Fruit fly (Drosophila melanogaster) whole organism, embryonic: ENCODE data around the gene CG12477.

ENCODE experiments used
- CG10462 ChIP-seq: fragments of 200-800 bp; sonication (Bioruptor generic); optimal IDR thresholded peaks from 2 replicates; lab custom pipeline; 2016; ENCODE audit warnings: missing biosample characterization, missing genetic modification characterization
- CG10543 ChIP-seq: fragments of 200-800 bp; sonication (Bioruptor generic); optimal IDR thresholded peaks from 3 replicates; lab custom pipeline; 2017; ENCODE audit warnings: missing biosample characterization, mild to moderate bottlenecking, missing genetic modification characterization, moderate library complexity
- CG10654 ChIP-seq: fragments of 200-800 bp; sonication (Bioruptor generic); optimal IDR thresholded peaks from 2 replicates; lab custom pipeline; 2016; ENCODE audit warnings: missing biosample characterization, missing genetic modification characterization
- CG11398 ChIP-seq: fragments of 200-800 bp; sonication (Bioruptor generic); optimal IDR thresholded peaks from 2 replicates; lab custom pipeline; 2016; ENCODE audit warnings: missing biosample characterization, missing genetic modification characterization
- CG13123 ChIP-seq: fragments of 200-800 bp; sonication (Bioruptor generic); optimal IDR thresholded peaks from 2 replicates; lab custom pipeline; 2016; ENCODE audit warnings: missing biosample characterization, missing genetic modification characterization
- CG13287 ChIP-seq: fragments of 200-800 bp; sonication (Bioruptor generic); IDR thresholded peaks from 2 replicates; pipeline ENCODE4 v1.3.6; 2022; ENCODE audit warnings: missing biosample characterization, missing genetic modification characterization; ENCODE audit not compliant: partially characterized antibody
- CG13775 ChIP-seq: fragments of 200-800 bp; sonication (Bioruptor generic); optimal IDR thresholded peaks from 3 replicates; lab custom pipeline; 2017; ENCODE audit warnings: missing biosample characterization, mild to moderate bottlenecking, missing genetic modification characterization
- CG14965 ChIP-seq: fragments of 200-800 bp; sonication (Bioruptor generic); optimal IDR thresholded peaks from 2 replicates; lab custom pipeline; 2016; ENCODE audit warnings: missing biosample characterization, missing genetic modification characterization, borderline replicate concordance
- CG1602 ChIP-seq: fragments of 200-800 bp; sonication (Bioruptor generic); optimal IDR thresholded peaks from 3 replicates; lab custom pipeline; 2016; ENCODE audit warnings: missing biosample characterization, missing genetic modification characterization
- CG17359 ChIP-seq: fragments of 200-800 bp; sonication (Bioruptor generic); optimal IDR thresholded peaks from 3 replicates; lab custom pipeline; 2018; ENCODE audit warnings: missing biosample characterization, mild to moderate bottlenecking, missing genetic modification characterization, moderate library complexity
- CG17361 ChIP-seq: fragments of 200-800 bp; sonication (Bioruptor generic); IDR thresholded peaks from 3 replicates; pipeline ENCODE4 v1.3.6; 2022; ENCODE audit warnings: missing biosample characterization, missing genetic modification characterization
- CG17829 ChIP-seq: fragments of 200-800 bp; optimal IDR thresholded peaks from 2 replicates; lab custom pipeline; 2019; ENCODE audit warnings: missing biosample characterization, mild to moderate bottlenecking, missing genetic modification characterization, moderate library complexity
- CG2678 ChIP-seq: fragments of 200-800 bp; sonication (Bioruptor generic); optimal IDR thresholded peaks from 3 replicates; lab custom pipeline; 2019; ENCODE audit warnings: missing biosample characterization, mild to moderate bottlenecking, missing genetic modification characterization, moderate library complexity
- CG3407 ChIP-seq: fragments of 200-800 bp; sonication (Bioruptor generic); optimal IDR thresholded peaks from 2 replicates; lab custom pipeline; 2018; ENCODE audit warnings: missing biosample characterization, mild to moderate bottlenecking, missing genetic modification characterization
- CG34422 ChIP-seq: fragments of 200-800 bp; sonication (Bioruptor generic); IDR thresholded peaks from 3 replicates; pipeline ENCODE4 v1.3.6; 2022; ENCODE audit warnings: missing biosample characterization, missing genetic modification characterization
- CG4424 ChIP-seq: fragments of 200-800 bp; sonication (Bioruptor generic); optimal IDR thresholded peaks from 3 replicates; lab custom pipeline; 2016; ENCODE audit warnings: missing biosample characterization, missing genetic modification characterization
- CG4820 ChIP-seq: fragments of 200-800 bp; sonication (Bioruptor generic); optimal IDR thresholded peaks from 3 replicates; lab custom pipeline; 2016; ENCODE audit warnings: missing biosample characterization, missing genetic modification characterization
- CG6689 ChIP-seq: fragments of 200-800 bp; sonication (Bioruptor generic); IDR thresholded peaks from 2 replicates; pipeline ENCODE4 v1.3.6; 2022; ENCODE audit warnings: missing biosample characterization, missing genetic modification characterization
- CG6854 ChIP-seq: fragments of 200-800 bp; sonication (Bioruptor generic); optimal IDR thresholded peaks from 3 replicates; lab custom pipeline; 2017; ENCODE audit warnings: missing biosample characterization, mild to moderate bottlenecking, missing genetic modification characterization
- CG9932 ChIP-seq: fragments of 200-800 bp; sonication (Bioruptor generic); IDR thresholded peaks from 2 replicates; pipeline ENCODE4 v1.3.6; 2022; ENCODE audit warnings: missing biosample characterization, missing genetic modification characterization
- CrebB ChIP-seq: fragments of 200-800 bp; sonication (Bioruptor generic); optimal IDR thresholded peaks from 3 replicates; lab custom pipeline; 2018; ENCODE audit warnings: missing biosample characterization, mild to moderate bottlenecking, missing genetic modification characterization
- Doc3 ChIP-seq: fragments of 200-800 bp; sonication (Bioruptor generic); IDR thresholded peaks from 3 replicates; pipeline ENCODE4 v1.3.6; 2022; ENCODE audit warnings: missing biosample characterization, missing genetic modification characterization; ENCODE audit not compliant: partially characterized antibody
- Drgx ChIP-seq: fragments of 200-800 bp; sonication (Bioruptor generic); IDR thresholded peaks from 2 replicates; pipeline ENCODE4 v1.3.6; 2022; ENCODE audit warnings: missing biosample characterization, missing genetic modification characterization
- E2f2 ChIP-seq: fragments of 200-800 bp; sonication (Bioruptor generic); IDR thresholded peaks from 2 replicates; pipeline ENCODE4 v1.3.6; 2022; ENCODE audit warnings: missing biosample characterization, missing genetic modification characterization
- Eip74EF ChIP-seq, 2 experiments: fragments of 200-800 bp in 1 of 2; fragments of >200 bp in 1 of 2; sonication (Bioruptor generic) in 1 of 2; optimal IDR thresholded peaks; 2 replicates each; lab custom pipeline; 2017 to 2019; ENCODE audit warnings: missing biosample characterization in 2 of 2, missing genetic modification characterization in 2 of 2, mild to moderate bottlenecking in 1 of 2, moderate library complexity in 1 of 2
- Ets65A ChIP-seq: fragments of 200-800 bp; sonication (Bioruptor generic); peaks from one replicate; lab custom pipeline; 2016; ENCODE audit warnings: missing biosample characterization, missing genetic modification characterization
- Fer2 ChIP-seq: fragments of 200-800 bp; sonication (Bioruptor generic); optimal IDR thresholded peaks from 2 replicates; lab custom pipeline; 2018; ENCODE audit warnings: missing biosample characterization, mild to moderate bottlenecking, missing genetic modification characterization, moderate library complexity
- HLHmδ ChIP-seq: fragments of 200-800 bp; sonication (Bioruptor generic); optimal IDR thresholded peaks from 2 replicates; lab custom pipeline; 2018; ENCODE audit warnings: missing biosample characterization, mild to moderate bottlenecking, missing genetic modification characterization, moderate library complexity
- Oaz ChIP-seq: fragments of 200-800 bp; sonication (Bioruptor generic); IDR thresholded peaks from 2 replicates; pipeline ENCODE4 v1.3.6; 2022; ENCODE audit warnings: missing biosample characterization, missing genetic modification characterization
- Opbp ChIP-seq: fragments of 200-800 bp; sonication (Bioruptor generic); IDR thresholded peaks from 3 replicates; pipeline ENCODE4 v1.3.6; 2022; ENCODE audit warnings: missing biosample characterization, missing genetic modification characterization; ENCODE audit not compliant: partially characterized antibody
- Ptx1 ChIP-seq: fragments of 200-800 bp; sonication (Bioruptor generic); IDR thresholded peaks from 2 replicates; pipeline ENCODE4 v1.3.6; 2022; ENCODE audit warnings: missing biosample characterization, missing genetic modification characterization
- Sin3A ChIP-seq: fragments of >200 bp; optimal IDR thresholded peaks from 2 replicates; lab custom pipeline; 2018
- btn ChIP-seq: fragments of 200-800 bp; sonication (Bioruptor generic); optimal IDR thresholded peaks from 2 replicates; lab custom pipeline; 2016; ENCODE audit warnings: missing biosample characterization, missing genetic modification characterization
- cato ChIP-seq: fragments of 200-800 bp; sonication (Bioruptor generic); optimal IDR thresholded peaks from 2 replicates; lab custom pipeline; 2016; ENCODE audit warnings: missing biosample characterization, missing genetic modification characterization, borderline replicate concordance
- cg ChIP-seq: fragments of 200-800 bp; sonication (Bioruptor generic); optimal IDR thresholded peaks from 3 replicates; lab custom pipeline; 2019; ENCODE audit warnings: missing biosample characterization, mild to moderate bottlenecking, missing genetic modification characterization, moderate library complexity
- chn ChIP-seq: fragments of 200-800 bp; sonication (Bioruptor generic); optimal IDR thresholded peaks from 2 replicates; lab custom pipeline; 2016; ENCODE audit warnings: missing biosample characterization, missing genetic modification characterization
- corto ChIP-seq: fragments of 200-800 bp; sonication (Bioruptor generic); optimal IDR thresholded peaks from 2 replicates; lab custom pipeline; 2016; ENCODE audit warnings: missing biosample characterization, mild to moderate bottlenecking, missing genetic modification characterization, moderate library complexity
- danr ChIP-seq: fragments of 200-800 bp; sonication (Bioruptor generic); IDR thresholded peaks from 2 replicates; pipeline ENCODE4 v1.3.6; 2022; ENCODE audit warnings: missing biosample characterization, missing genetic modification characterization
- ewg ChIP-seq: fragments of 200-800 bp; sonication (Bioruptor generic); optimal IDR thresholded peaks from 3 replicates; lab custom pipeline; 2017; ENCODE audit warnings: mild to moderate bottlenecking, missing biosample characterization, missing genetic modification reagents, missing genetic modification characterization
- eyg ChIP-seq: fragments of 200-800 bp; sonication (Bioruptor generic); optimal IDR thresholded peaks from 3 replicates; lab custom pipeline; 2016; ENCODE audit warnings: missing biosample characterization, missing genetic modification characterization
- h ChIP-seq: fragments of >200 bp; optimal IDR thresholded peaks from 2 replicates; lab custom pipeline; 2017
- hth ChIP-seq: fragments of >200 bp; optimal IDR thresholded peaks from 2 replicates; lab custom pipeline; 2017; ENCODE audit warnings: inconsistent platforms
- kni ChIP-seq: fragments of 200-800 bp; sonication (Bioruptor generic); optimal IDR thresholded peaks from 3 replicates; lab custom pipeline; 2017; ENCODE audit warnings: mild to moderate bottlenecking, missing biosample characterization, missing genetic modification reagents, missing genetic modification characterization
- p53 ChIP-seq: fragments of 200-800 bp; sonication (Bioruptor generic); optimal IDR thresholded peaks from 2 replicates; lab custom pipeline; 2016; ENCODE audit warnings: missing biosample characterization, missing genetic modification characterization
- repo ChIP-seq: fragments of 200-800 bp; sonication (Bioruptor generic); optimal IDR thresholded peaks from 2 replicates; lab custom pipeline; 2016; ENCODE audit warnings: missing biosample characterization, missing genetic modification characterization
- sr ChIP-seq: fragments of 200-800 bp; sonication (Bioruptor generic); IDR thresholded peaks from 3 replicates; pipeline ENCODE4 v1.3.6; 2022; ENCODE audit warnings: missing biosample characterization, missing genetic modification characterization
- twi ChIP-seq: fragments of 200-800 bp; optimal IDR thresholded peaks from 2 replicates; lab custom pipeline; 2019; ENCODE audit warnings: missing biosample characterization, mild to moderate bottlenecking, missing genetic modification characterization, moderate library complexity
- vnd ChIP-seq: fragments of 200-800 bp; sonication (Bioruptor generic); IDR thresholded peaks from 3 replicates; pipeline ENCODE4 v1.3.6; 2022; ENCODE audit warnings: missing biosample characterization, missing genetic modification characterization; ENCODE audit not compliant: partially characterized antibody
- zen ChIP-seq: fragments of 200-800 bp; sonication (Bioruptor generic); optimal IDR thresholded peaks from 3 replicates; lab custom pipeline; 2018; ENCODE audit warnings: missing biosample characterization, mild to moderate bottlenecking, missing genetic modification characterization, moderate library complexity

Gene CG12477

DNA sequence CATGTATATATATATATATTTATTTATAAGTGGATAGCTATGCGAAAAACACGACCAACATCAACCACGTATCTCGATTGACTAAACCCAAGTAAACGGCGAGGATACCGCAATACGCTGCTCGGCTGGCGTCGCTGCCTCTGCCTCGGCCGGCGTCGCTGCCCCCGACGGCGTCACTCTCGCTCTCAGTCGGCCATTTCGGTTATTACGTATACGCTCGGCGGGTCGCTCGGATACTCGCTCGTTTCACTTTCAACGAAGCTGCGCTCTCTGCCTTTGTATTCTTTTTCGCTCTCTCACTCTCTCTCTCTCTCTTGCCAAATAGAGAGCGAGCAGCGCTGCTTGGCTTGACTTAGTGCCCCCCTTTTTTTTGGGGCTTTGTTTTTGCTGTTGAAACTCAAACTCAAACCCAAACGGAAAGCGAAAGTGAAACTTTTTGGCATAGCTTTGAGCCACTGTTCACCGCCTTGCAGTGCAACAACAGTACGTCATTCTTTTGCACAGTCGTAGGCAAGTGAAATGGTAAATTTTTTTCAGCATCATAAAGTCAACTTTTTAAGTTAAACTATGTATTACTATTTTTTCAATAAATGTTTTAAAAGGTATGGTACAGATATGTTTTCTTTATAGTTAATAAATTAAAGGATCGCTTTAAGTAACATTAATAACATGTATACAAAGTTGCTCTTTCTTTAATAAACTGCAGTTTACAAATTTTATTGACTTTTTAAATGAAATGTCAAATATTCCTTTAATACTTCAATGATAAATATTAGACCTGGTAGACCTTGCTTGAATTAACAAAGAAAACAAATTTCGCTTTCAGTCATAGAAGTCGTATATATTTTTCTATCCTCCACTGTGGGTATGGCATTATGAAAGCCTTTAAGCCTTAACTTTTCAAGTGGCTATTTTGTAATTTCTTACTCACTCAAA lies 42.9 kb upstream of the CG12477 start (continued):
- TF ChIP-seq CG13287 (peak; percentile 61), kni (GFP tag; lab: Kevin White, UChicago) (peak; percentile 67), hth (lab: Kevin White, UChicago) (no peak), CG4820 (GFP tag; lab: Kevin White, UChicago) (no peak), p53 (GFP tag; lab: Kevin White, UChicago) (no peak), cg (GFP tag; lab: Kevin White, UChicago) (peak; percentile 68), E2f2 (GFP tag; lab: Robert Waterston, UW) (0 out of 2 replicates have a peak, but pooled peaks have one; percentile 18), CG10462 (no peak), chn (GFP tag; lab: Kevin White, UChicago) (no peak), CG6689 (GFP tag; lab: Robert Waterston, UW) (no peak), btn (GFP tag; lab: Kevin White, UChicago) (no peak), Eip74EF (GFP tag; optimal IDR thresholded peaks at IDR 0.05; lab: Kevin White, UChicago) (peak in 1 of 2 experiments; percentile 12), ewg (GFP tag; lab: Kevin White, UChicago) (no peak), eyg (no peak), Oaz (GFP tag; lab: Robert Waterston, UW) (no peak), CG3407 (GFP tag; lab: Kevin White, UChicago) (no peak), CG13123 (no peak), CG6854 (GFP tag; lab: Kevin White, UChicago) (peak; percentile 8), HLHmδ (peak; percentile 94), CG14965 (GFP tag; lab: Kevin White, UChicago) (no peak), Sin3A (lab: Kevin White, UChicago) (no peak), CG4424 (GFP tag; lab: Kevin White, UChicago) (peak; percentile 11), sr (GFP tag; lab: Robert Waterston, UW) (0 out of 3 replicates have a peak, but pooled peaks have one; percentile 4), CrebB (tag; lab: Kevin White, UChicago) (peak; percentile 48), Ets65A (peak; percentile 62), Drgx (GFP tag; lab: Robert Waterston, UW) (peak; percentile 69; the same call in 1 of the 2 replicates), vnd (no peak), Fer2 (no peak), CG17829 (tag; lab: Kevin White, UChicago) (no peak), CG10654 (GFP tag; lab: Kevin White, UChicago) (no peak), CG17359 (peak; percentile 33), h (no peak), CG13775 (GFP tag; lab: Kevin White, UChicago) (no peak), CG17361 (GFP tag; lab: Robert Waterston, UW) (peak; percentile 56; the same call in 2 of the 3 replicates), danr (no peak), CG11398 (GFP tag; lab: Kevin White, UChicago) (no peak), twi (tag; lab: Kevin White, UChicago) (no peak), Ptx1 (GFP tag; lab: Robert Waterston, UW) (peak; percentile 54; the same call in 1 of the 2 replicates), Opbp (GFP tag; lab: Robert Waterston, UW) (no peak), cato (no peak), CG1602 (GFP tag; lab: Kevin White, UChicago) (no peak), CG10543 (GFP tag; lab: Kevin White, UChicago) (no peak), repo (GFP tag; lab: Kevin White, UChicago) (no peak), Doc3 (GFP tag; lab: Robert Waterston, UW) (no peak), CG9932 (no peak), corto (GFP tag; lab: Kevin White, UChicago) (no peak), zen (tag; lab: Kevin White, UChicago) (no peak), CG34422 (GFP tag; lab: Robert Waterston, UW) (no peak; the same call in 2 of the 3 replicates), CG2678 (tag; lab: Kevin White, UChicago) (peak; percentile 40)
